Worm (Caenorhabditis elegans) whole organism, L4/young adult: ENCODE results near the gene cal-7.

Experiments
- W03F9.2 ChIP-seq: fragments of 150-350 bp; optimal IDR thresholded peaks from 2 replicates; lab custom pipeline; 2014; ENCODE audit warnings: missing biosample characterization, missing genetic modification characterization
- dao-5 ChIP-seq: sonication (generic microtip); optimal IDR thresholded peaks from 2 replicates; lab custom pipeline; 2016; ENCODE audit warnings: missing genotype, missing genetic modification characterization, moderate library complexity, missing compliant biosample characterization
- him-1 ChIP-seq: sonication (generic microtip); optimal IDR thresholded peaks from 2 replicates; lab custom pipeline; 2016; ENCODE audit warnings: missing genotype, missing genetic modification reagents, missing genetic modification characterization, missing compliant biosample characterization

DNA sequence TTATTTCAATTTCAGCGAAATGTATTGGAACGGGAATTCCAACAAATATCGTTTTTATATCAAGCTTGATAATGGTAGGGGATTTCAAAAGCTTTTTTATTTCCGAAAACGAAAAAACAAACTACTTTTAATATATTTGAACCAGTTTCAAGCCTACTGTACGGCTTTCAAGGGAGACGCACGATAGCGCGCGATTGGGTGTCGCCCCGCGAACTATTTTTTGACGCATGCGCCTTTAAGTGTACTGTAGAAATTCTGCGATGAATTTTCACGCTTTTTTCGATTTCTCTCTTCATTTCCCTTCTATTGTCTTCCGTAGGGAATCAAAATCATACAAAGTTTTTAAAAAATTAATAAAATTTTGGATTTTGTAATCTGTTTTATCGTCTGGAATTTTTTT lies 30.4 kb upstream of the cal-7 start:
- no peak for TF ChIP-seq W03F9.2 (tag; lab: Kevin White, UChicago)
- TF ChIP-seq dao-5 (tag; lab: Kevin White, UChicago), result no peak
- TF ChIP-seq him-1 (tag; lab: Kevin White, UChicago), result no peak
